Worm (Caenorhabditis elegans): ENCODE data around the gene bcc-1.

Gene bcc-1

ce11 chrIV:11112641-11113040, 20.3 kb upstream of the bcc-1 start, which contains the start of gene clc-9:
clc-9 (plus strand) TSS chrIV:11112941.
- TF ChIP-seq sox-2 (GFP tag; IDR thresholded peaks at IDR 0.05) (no peak), pax-1 (tag; optimal IDR thresholded peaks at IDR 0.05) (no peak), mec-3 (tag; optimal IDR thresholded peaks at IDR 0.05; ENCODE audit: borderline replicate concordance) (no peak), T23F11.4 (GFP tag; optimal IDR thresholded peaks at IDR 0.05) (no peak), ceh-31 (tag; optimal IDR thresholded peaks at IDR 0.05) (no peak), unc-3 (GFP tag; conservative IDR thresholded peaks at IDR 0.05) (no peak), unc-3 (tag; optimal IDR thresholded peaks at IDR 0.05) (no peak), ceh-9 (tag; optimal IDR thresholded peaks at IDR 0.05) (no peak), rnt-1 (tag; optimal IDR thresholded peaks at IDR 0.05) (no peak), che-1 (tag; optimal IDR thresholded peaks at IDR 0.05) (no peak), pat-9 (tag; optimal IDR thresholded peaks at IDR 0.05) (no peak), lin-11 (tag; optimal IDR thresholded peaks at IDR 0.05) (no peak), ttx-3 (tag; optimal IDR thresholded peaks at IDR 0.05) (no peak), fax-1 (tag; optimal IDR thresholded peaks at IDR 0.05) (no peak), ahr-1 (tag; optimal IDR thresholded peaks at IDR 0.05) (no peak), ceh-18 (tag; optimal IDR thresholded peaks at IDR 0.05) (no peak), elt-4 (tag; optimal IDR thresholded peaks at IDR 0.05) (no peak), hlh-13 (GFP tag; optimal IDR thresholded peaks at IDR 0.05) (no peak)

- TF ChIP-seq npax-4 (tag; optimal IDR thresholded peaks at IDR 0.05) = no peak
- no peak for TF ChIP-seq Y22D7AL.16 (tag; optimal IDR thresholded peaks at IDR 0.05)
These were observed 19.5 kb upstream of the bcc-1 start for ce11 chrIV:11111898-11112297.

ce11 chrIV:11110995-11111619, 18.8 kb upstream of the bcc-1 start, which contains the start of gene rps-5:
rps-5 (minus strand) TSS chrIV:11111045.
- peak; percentile 12 for TF ChIP-seq unc-55 (GFP tag; optimal IDR thresholded peaks at IDR 0.05)
- peak; percentile 62 for TF ChIP-seq nfya-1 (tag; optimal IDR thresholded peaks at IDR 0.05)
- peak; percentile 72 for TF ChIP-seq unc-42 (tag; optimal IDR thresholded peaks at IDR 0.05)
- no peak for TF ChIP-seq hlh-8 (tag; optimal IDR thresholded peaks at IDR 0.05)

- no peak for TF ChIP-seq hlh-8 (tag; optimal IDR thresholded peaks at IDR 0.05)
- TF ChIP-seq ref-2 (tag; optimal IDR thresholded peaks at IDR 0.05) = no peak
- TF ChIP-seq zip-5 (tag; optimal IDR thresholded peaks at IDR 0.05) = no peak
- TF ChIP-seq fkh-10 (GFP tag; optimal IDR thresholded peaks at IDR 0.05) = no peak
- no peak for TF ChIP-seq ceh-18 (tag; optimal IDR thresholded peaks at IDR 0.05)
- TF ChIP-seq K02D7.2 (tag; optimal IDR thresholded peaks at IDR 0.05) = no peak
- TF ChIP-seq hlh-6 (tag; optimal IDR thresholded peaks at IDR 0.05) = no peak
- TF ChIP-seq nhr-232 (tag; optimal IDR thresholded peaks at IDR 0.05) = no peak
- TF ChIP-seq dve-1 (tag; optimal IDR thresholded peaks at IDR 0.05) = no peak
These were observed 17.4 kb upstream of the bcc-1 start, which contains the start of gene pigk-1 for ce11 chrIV:11109771-11110170. pigk-1 (minus strand) TSS chrIV:11110018.

- no peak for TF ChIP-seq pha-4 (tag; optimal IDR thresholded peaks at IDR 0.05)
- no peak for TF ChIP-seq fax-1 (tag; optimal IDR thresholded peaks at IDR 0.05)
- TF ChIP-seq ceh-30 (tag; optimal IDR thresholded peaks at IDR 0.05) = no peak
- TF ChIP-seq ceh-22 (tag; optimal IDR thresholded peaks at IDR 0.05) = no peak
- TF ChIP-seq Y22D7AL.16 (tag; optimal IDR thresholded peaks at IDR 0.05) = no peak
- TF ChIP-seq ceh-14 (tag; optimal IDR thresholded peaks at IDR 0.05) = no peak
- no peak for TF ChIP-seq elt-2 (tag; optimal IDR thresholded peaks at IDR 0.05)
- TF ChIP-seq zip-5 (tag; optimal IDR thresholded peaks at IDR 0.05) = no peak
- no peak for TF ChIP-seq hlh-30 (tag; optimal IDR thresholded peaks at IDR 0.05; ENCODE audit: insufficient read depth)
- TF ChIP-seq sox-4 (tag; optimal IDR thresholded peaks at IDR 0.05) = no peak
These were observed 13.4 kb upstream of the bcc-1 start, which contains the start of gene srlf-24 for ce11 chrIV:11105724-11106123. srlf-24 (minus strand) TSS chrIV:11105824.

Measured in whole organism, late embryonic.